Fruit fly (Drosophila melanogaster) whole organism, pupa: ENCODE measurements around the gene CG10738.

Source experiments
- CG10348 ChIP-seq: fragments of 200-800 bp; sonication (Bioruptor generic); IDR thresholded peaks from 2 replicates; pipeline ENCODE4 v1.3.6; 2022; ENCODE audit warnings: missing biosample characterization, missing genetic modification characterization
- CG12605 ChIP-seq: fragments of 200-800 bp; sonication (Bioruptor generic); IDR thresholded peaks from 2 replicates; pipeline ENCODE4 v1.3.6; 2022; ENCODE audit warnings: missing biosample characterization, missing genetic modification characterization
- CG13204 ChIP-seq: fragments of 200-800 bp; sonication (Bioruptor generic); optimal IDR thresholded peaks from 2 replicates; lab custom pipeline; 2018; ENCODE audit warnings: missing biosample characterization, mild to moderate bottlenecking, missing genetic modification characterization, moderate library complexity
- CG14655 ChIP-seq: fragments of 200-800 bp; sonication (Bioruptor generic); optimal IDR thresholded peaks from 3 replicates; lab custom pipeline; 2017; ENCODE audit warnings: mild to moderate bottlenecking, missing biosample characterization, missing genetic modification reagents, missing genetic modification characterization
- CG15710 ChIP-seq: fragments of 200-800 bp; sonication (Bioruptor generic); optimal IDR thresholded peaks from 2 replicates; lab custom pipeline; 2018; ENCODE audit warnings: missing biosample characterization, mild to moderate bottlenecking, missing genetic modification characterization, moderate library complexity
- CG17806 ChIP-seq: fragments of 200-800 bp; sonication (Bioruptor generic); optimal IDR thresholded peaks from 2 replicates; lab custom pipeline; 2018; ENCODE audit warnings: missing biosample characterization, mild to moderate bottlenecking, missing genetic modification characterization, moderate library complexity
- CG32121 ChIP-seq: fragments of 200-800 bp; sonication (Bioruptor generic); IDR thresholded peaks from 2 replicates; pipeline ENCODE4 v1.3.6; 2022; ENCODE audit warnings: missing biosample characterization, missing genetic modification characterization
- CG34367 ChIP-seq: fragments of 200-800 bp; sonication (Bioruptor generic); optimal IDR thresholded peaks from 2 replicates; lab custom pipeline; 2018; ENCODE audit warnings: missing biosample characterization, mild to moderate bottlenecking, missing genetic modification characterization
- CG4496 ChIP-seq: fragments of 200-800 bp; sonication (Bioruptor generic); IDR thresholded peaks from 3 replicates; pipeline ENCODE4 v1.3.6; 2022; ENCODE audit warnings: missing biosample characterization, missing genetic modification characterization
- CG8159 ChIP-seq: fragments of 200-800 bp; sonication (Bioruptor generic); optimal IDR thresholded peaks from 3 replicates; lab custom pipeline; 2018; ENCODE audit warnings: missing biosample characterization, mild to moderate bottlenecking, missing genetic modification characterization, moderate library complexity
- CG8301 ChIP-seq: fragments of 200-800 bp; sonication (Bioruptor generic); optimal IDR thresholded peaks from 2 replicates; lab custom pipeline; 2018; ENCODE audit warnings: missing biosample characterization, mild to moderate bottlenecking, missing genetic modification characterization
- CG9948 ChIP-seq: fragments of 200-800 bp; sonication (Bioruptor generic); optimal IDR thresholded peaks from 2 replicates; lab custom pipeline; 2018; ENCODE audit warnings: missing biosample characterization, mild to moderate bottlenecking, missing genetic modification characterization, moderate library complexity
- D1 ChIP-seq: fragments of 200-800 bp; sonication (Bioruptor generic); optimal IDR thresholded peaks from 2 replicates; lab custom pipeline; 2018; ENCODE audit warnings: missing biosample characterization, mild to moderate bottlenecking, missing genetic modification characterization, moderate library complexity
- EcR ChIP-seq: fragments of 200-800 bp; sonication (Bioruptor generic); optimal IDR thresholded peaks from 3 replicates; lab custom pipeline; 2019; ENCODE audit warnings: missing biosample characterization, missing genetic modification characterization, mild to moderate bottlenecking, moderate library complexity, missing genetic modification reagents
- Ets98B ChIP-seq: fragments of 200-800 bp; sonication (Bioruptor generic); IDR thresholded peaks from 2 replicates; pipeline ENCODE4 v1.3.6; 2022; ENCODE audit warnings: missing biosample characterization, missing genetic modification characterization
- Pif1A ChIP-seq: fragments of 200-800 bp; sonication (Bioruptor generic); optimal IDR thresholded peaks from 3 replicates; lab custom pipeline; 2016; ENCODE audit warnings: missing biosample characterization, missing genetic modification characterization
- Pif1B ChIP-seq: fragments of 200-800 bp; sonication (Bioruptor generic); optimal IDR thresholded peaks from 3 replicates; lab custom pipeline; 2016; ENCODE audit warnings: missing biosample characterization, missing genetic modification characterization
- Snoo ChIP-seq: fragments of 200-800 bp; sonication (Bioruptor generic); optimal IDR thresholded peaks from 3 replicates; lab custom pipeline; 2017; ENCODE audit warnings: missing biosample characterization, mild to moderate bottlenecking, missing genetic modification characterization, inconsistent platforms
- fd96Ca ChIP-seq: fragments of 200-800 bp; sonication (Bioruptor generic); IDR thresholded peaks from 3 replicates; pipeline ENCODE4 v1.3.6; 2022; ENCODE audit warnings: missing biosample characterization, missing genetic modification characterization
- gl ChIP-seq: fragments of 200-800 bp; sonication (Bioruptor generic); optimal IDR thresholded peaks from 2 replicates; lab custom pipeline; 2018; ENCODE audit warnings: missing biosample characterization, mild to moderate bottlenecking, missing genetic modification characterization
- rn ChIP-seq: fragments of 200-800 bp; sonication (Bioruptor generic); IDR thresholded peaks from 2 replicates; pipeline ENCODE4 v1.3.6; 2022; ENCODE audit warnings: missing biosample characterization, missing genetic modification characterization

The CG10738 gene

dm6 chr3L:13451562-13451961 lies 992 bp downstream of the CG10738 start:
- TF ChIP-seq CG32121 (GFP tag; lab: Robert Waterston, UW) (peak; percentile 66), CG8159 (tag; lab: Kevin White, UChicago) (peak; percentile 9), CG8301 (tag; lab: Kevin White, UChicago) (peak; percentile 44), CG14655 (GFP tag; lab: Kevin White, UChicago) (peak; percentile 31), Snoo (tag; lab: Kevin White, UChicago) (peak; percentile 13), CG13204 (GFP tag; lab: Kevin White, UChicago) (no peak), gl (tag; lab: Kevin White, UChicago) (no peak)

- no peak for TF ChIP-seq gl (tag; lab: Kevin White, UChicago)
- 0 out of 2 replicates have a peak, but pooled peaks have one; percentile 13 for TF ChIP-seq rn (GFP tag; lab: Robert Waterston, UW)
- TF ChIP-seq Ets98B (GFP tag; lab: Robert Waterston, UW) = peak; percentile 33; the same call in 1 of the 2 replicates
- TF ChIP-seq CG8301 (tag; lab: Kevin White, UChicago) = no peak
- TF ChIP-seq CG14655 (GFP tag; lab: Kevin White, UChicago) = peak; percentile 14
- no peak for TF ChIP-seq Pif1B
- peak; percentile 64; the same call in 2 of the 3 replicates for TF ChIP-seq fd96Ca
- TF ChIP-seq CG4496 (GFP tag; lab: Robert Waterston, UW) = 0 out of 3 replicates have a peak, but pooled peaks have one; percentile 44
- TF ChIP-seq CG32121 (GFP tag; lab: Robert Waterston, UW) = peak; percentile 74
- TF ChIP-seq CG13204 (GFP tag; lab: Kevin White, UChicago) = no peak
- TF ChIP-seq CG15710 (tag; lab: Kevin White, UChicago) = no peak
These were observed 1.7 kb downstream of the CG10738 start for dm6 chr3L:13452281-13452680.

dm6 chr3L:13454755-13455154 lies 4.2 kb downstream of the CG10738 start:
- no peak for TF ChIP-seq CG17806 (tag; lab: Kevin White, UChicago)
- no peak for TF ChIP-seq Pif1A (GFP tag; lab: Kevin White, UChicago)
- no peak for TF ChIP-seq fd96Ca
- no peak for TF ChIP-seq rn (GFP tag; lab: Robert Waterston, UW)
- TF ChIP-seq EcR (GFP tag; lab: Kevin White, UChicago) = no peak
- no peak for TF ChIP-seq Pif1B

DNA sequence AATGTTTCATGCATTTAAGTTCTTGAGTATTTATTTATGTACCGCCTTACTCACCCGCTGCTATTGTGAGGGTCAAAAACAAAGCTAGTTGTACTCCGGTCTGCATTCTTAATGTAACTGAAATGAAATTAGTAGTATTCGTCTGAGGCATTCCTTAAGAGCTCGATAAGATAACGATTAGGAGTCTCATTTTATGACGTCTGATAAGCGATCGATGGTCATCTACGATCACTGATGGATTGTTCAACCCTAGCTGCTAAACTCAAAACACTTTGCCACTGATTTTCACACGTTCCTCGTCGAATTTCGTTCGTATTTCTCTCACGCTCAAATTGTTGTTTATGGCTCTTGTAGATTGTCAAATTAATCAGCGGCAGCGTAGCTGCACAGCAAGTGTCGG lies 6.6 kb downstream of the CG10738 start, which contains the start of gene CG10116:
TSS of gene CG10116 (minus strand) at position 106 of the 400 bp plus-strand sequence.
- TF ChIP-seq CG13204 (GFP tag; lab: Kevin White, UChicago) = no peak
- no peak for TF ChIP-seq CG8159 (tag; lab: Kevin White, UChicago)
- no peak for TF ChIP-seq D1
- no peak for TF ChIP-seq CG12605 (GFP tag; lab: Robert Waterston, UW)
- no peak for TF ChIP-seq CG8301 (tag; lab: Kevin White, UChicago)
- TF ChIP-seq CG9948 (tag; lab: Kevin White, UChicago) = no peak
- TF ChIP-seq CG15710 (tag; lab: Kevin White, UChicago) = no peak
- TF ChIP-seq Pif1B = no peak
- TF ChIP-seq gl (tag; lab: Kevin White, UChicago) = no peak

DNA sequence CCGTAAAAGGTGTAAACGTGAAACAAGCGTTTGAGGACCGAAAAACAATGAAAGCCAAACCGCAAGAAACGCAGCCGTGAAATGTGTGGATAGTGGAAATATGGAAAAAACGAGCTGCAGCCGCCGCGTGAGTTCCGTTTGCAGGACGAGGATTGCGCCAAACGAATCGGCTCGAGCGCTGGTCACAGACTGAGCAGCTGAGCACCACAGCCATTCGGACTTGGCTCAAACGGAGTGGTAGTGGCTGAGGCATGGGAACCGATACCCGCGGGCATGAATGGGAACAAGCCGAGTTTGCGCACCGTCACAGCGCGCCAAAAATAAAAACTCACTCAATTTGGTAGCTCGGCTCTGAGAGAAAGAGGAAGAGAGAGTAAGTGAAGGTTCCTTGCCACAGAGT lies 24.0 kb downstream of the CG10738 start, which contains the start of gene CG10089:
TSS of gene CG10089 (minus strand) at position 181 of the 400 bp plus-strand sequence.
- no peak for TF ChIP-seq CG10348
- no peak for TF ChIP-seq CG12605 (GFP tag; lab: Robert Waterston, UW)
- TF ChIP-seq D1 = no peak
- no peak for TF ChIP-seq CG13204 (GFP tag; lab: Kevin White, UChicago)

DNA sequence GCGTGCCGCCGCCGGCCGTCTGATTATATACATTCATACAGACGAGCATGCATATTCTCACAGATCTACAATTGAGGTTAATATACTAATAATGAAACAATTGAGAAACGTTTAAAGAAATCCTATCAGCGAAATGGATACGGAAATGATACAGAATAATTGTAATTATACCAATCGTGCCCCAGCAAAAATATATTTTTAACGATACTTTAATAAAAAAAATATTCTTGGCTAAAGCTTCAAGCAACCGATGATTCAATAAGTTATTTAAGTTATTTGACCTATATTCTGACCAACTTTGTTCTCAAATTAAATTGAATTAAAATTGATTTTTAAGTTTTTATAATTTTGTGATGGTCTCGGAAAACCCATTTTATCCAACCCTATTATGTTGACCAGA lies 25.5 kb downstream of the CG10738 start:
- TF ChIP-seq D1 (no peak), fd96Ca (no peak), CG12605 (GFP tag; lab: Robert Waterston, UW) (peak; percentile 18; the same call in 1 of the 2 replicates), CG13204 (GFP tag; lab: Kevin White, UChicago) (no peak), CG9948 (tag; lab: Kevin White, UChicago) (no peak), gl (tag; lab: Kevin White, UChicago) (no peak), Ets98B (GFP tag; lab: Robert Waterston, UW) (no peak), CG32121 (GFP tag; lab: Robert Waterston, UW) (no peak; the same call in 1 of the 2 replicates), rn (GFP tag; lab: Robert Waterston, UW) (no peak), CG14655 (GFP tag; lab: Kevin White, UChicago) (no peak), CG8301 (tag; lab: Kevin White, UChicago) (peak; percentile 15), CG15710 (tag; lab: Kevin White, UChicago) (no peak)
- TF ChIP-seq, all 21 proteins: peak for 2

DNA sequence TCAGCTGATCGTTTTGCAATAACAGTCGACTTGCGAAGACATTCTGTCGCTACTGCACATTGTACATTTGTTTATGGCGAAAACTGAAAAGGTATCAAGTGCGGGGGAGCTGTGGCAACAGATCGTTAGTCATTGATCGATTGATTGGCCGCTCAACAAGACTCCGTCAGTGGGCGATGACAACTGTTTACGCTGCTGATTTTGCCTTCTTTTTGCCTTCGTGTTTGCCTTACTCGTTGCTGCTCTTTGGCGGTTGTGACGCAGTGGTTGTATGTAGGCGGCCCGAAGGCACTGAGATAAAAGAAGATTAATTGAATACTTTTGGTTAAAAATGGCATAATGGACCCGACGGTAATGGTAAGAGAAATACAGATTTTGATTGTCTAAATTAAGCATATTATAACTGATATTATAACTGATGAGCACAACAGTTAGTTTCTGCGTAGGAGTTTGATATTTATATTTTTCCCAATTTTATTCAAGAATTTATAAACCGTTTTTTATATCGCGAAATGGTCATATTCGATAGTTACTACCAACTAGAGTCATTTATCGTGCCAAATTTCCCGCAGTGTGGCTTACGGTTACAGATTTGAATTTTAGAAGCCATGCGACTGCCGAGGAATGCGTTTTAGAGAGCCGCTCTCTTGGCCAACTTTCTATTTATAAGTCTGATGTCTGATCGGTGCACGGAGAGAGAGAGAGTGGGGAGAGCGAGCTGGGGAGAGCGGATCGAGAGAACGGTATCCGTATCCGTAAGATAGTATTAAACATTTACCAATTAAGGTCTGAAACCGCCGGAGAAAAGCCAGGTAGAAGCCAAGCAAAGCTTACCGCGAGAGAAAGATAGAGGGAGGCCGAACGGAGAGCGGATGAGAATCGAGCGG lies 26.2 kb downstream of the CG10738 start:
- TF ChIP-seq CG34367 (peak; percentile 91), CG9948 (tag; lab: Kevin White, UChicago) (peak; percentile 95), CG14655 (GFP tag; lab: Kevin White, UChicago) (peak; percentile 97), Pif1B (peak; percentile 81), gl (tag; lab: Kevin White, UChicago) (peak; percentile 72), EcR (GFP tag; lab: Kevin White, UChicago) (no peak), Snoo (tag; lab: Kevin White, UChicago) (peak; percentile 79), CG17806 (tag; lab: Kevin White, UChicago) (peak; percentile 89), CG32121 (GFP tag; lab: Robert Waterston, UW) (peak; percentile 94), CG4496 (GFP tag; lab: Robert Waterston, UW) (peak; percentile 88), CG13204 (GFP tag; lab: Kevin White, UChicago) (peak; percentile 60), CG10348 (peak; percentile 71), Pif1A (GFP tag; lab: Kevin White, UChicago) (peak; percentile 88), Ets98B (GFP tag; lab: Robert Waterston, UW) (peak; percentile 90), rn (GFP tag; lab: Robert Waterston, UW) (peak; percentile 87), D1 (peak; percentile 92), CG12605 (GFP tag; lab: Robert Waterston, UW) (peak; percentile 75), CG8159 (tag; lab: Kevin White, UChicago) (peak; percentile 90), CG8301 (tag; lab: Kevin White, UChicago) (peak; percentile 97), CG15710 (tag; lab: Kevin White, UChicago) (peak; percentile 93), fd96Ca (peak; percentile 86)
